Worm (Caenorhabditis elegans): Measurements from ENCODE around the gene C47E8.1.

DNA sequence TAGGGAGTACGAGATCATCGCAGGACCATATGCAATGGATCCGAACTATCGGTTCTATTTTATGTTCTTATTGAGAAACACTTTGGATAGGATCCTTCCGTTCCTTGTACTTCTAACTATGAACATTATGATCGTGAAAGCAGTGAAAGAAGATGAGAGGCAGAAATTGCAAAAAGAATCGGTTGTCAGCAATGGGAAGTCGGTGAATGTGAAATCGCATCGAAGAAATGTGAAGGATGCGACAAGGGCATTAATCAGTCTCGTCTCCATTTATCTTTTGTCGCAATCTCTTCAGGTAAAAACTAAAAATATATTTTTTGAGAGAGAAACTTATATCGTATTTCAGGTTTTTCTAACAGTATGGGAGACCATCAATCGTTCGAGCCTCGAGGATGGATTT, 17.0 kb downstream of the C47E8.1 start:
- no peak for TF ChIP-seq ceh-19 (GFP tag; optimal IDR thresholded peaks at IDR 0.05)
- TF ChIP-seq pha-2 (tag; optimal IDR thresholded peaks at IDR 0.05), result no peak
